Fruit fly (Drosophila melanogaster): Measurements from ENCODE around the gene CG15347.

The CG15347 gene

dm6 chrX:8481462-8481861 is 20.8 kb upstream of the CG15347 start, which contains the start of gene Cp38:
Cp38 (plus strand) TSS chrX:8481837.
- no peak for TF ChIP-seq CG17801 (GFP tag; optimal IDR thresholded peaks at IDR 0.05; ENCODE audit: partially characterized antibody)

- no peak for TF ChIP-seq CG17801 (GFP tag; optimal IDR thresholded peaks at IDR 0.05; ENCODE audit: partially characterized antibody)
Measured at dm6 chrX:8479031-8479568, 18.4 kb upstream of the CG15347 start, which contains the start of gene Cp36. Cp36 (plus strand) TSS chrX:8479319.

- no peak for TF ChIP-seq CG17801 (GFP tag; optimal IDR thresholded peaks at IDR 0.05; ENCODE audit: partially characterized antibody)
Measured at dm6 chrX:8476817-8477216, 16.1 kb upstream of the CG15347 start, which contains the start of gene Cp7Fc. Cp7Fc (plus strand) TSS chrX:8477117.

dm6 chrX:8475657-8476056 is 15.0 kb upstream of the CG15347 start:
- TF ChIP-seq CG17801 (GFP tag; optimal IDR thresholded peaks at IDR 0.05; ENCODE audit: partially characterized antibody): no peak

- no peak for TF ChIP-seq CG17801 (GFP tag; optimal IDR thresholded peaks at IDR 0.05; ENCODE audit: partially characterized antibody)
Measured at dm6 chrX:8473339-8473887, 12.7 kb upstream of the CG15347 start, which contains the start of gene Cp7Fb. Cp7Fb (plus strand) TSS chrX:8473837.

- no peak for TF ChIP-seq CG17801 (GFP tag; optimal IDR thresholded peaks at IDR 0.05; ENCODE audit: partially characterized antibody)
Measured at dm6 chrX:8470588-8470987, 9.9 kb upstream of the CG15347 start, which contains the start of gene Cp7Fa. Cp7Fa (plus strand) TSS chrX:8470888.

- TF ChIP-seq CG17801 (GFP tag; optimal IDR thresholded peaks at IDR 0.05; ENCODE audit: partially characterized antibody): no peak
Measured at dm6 chrX:8469606-8470005, 8.9 kb upstream of the CG15347 start.

- TF ChIP-seq CG17801 (GFP tag; optimal IDR thresholded peaks at IDR 0.05; ENCODE audit: partially characterized antibody): no peak
Measured at dm6 chrX:8468962-8469459, 8.3 kb upstream of the CG15347 start, which contains the start of gene CG12116. CG12116 (minus strand) TSS chrX:8469012.

- no peak for TF ChIP-seq CG17801 (GFP tag; optimal IDR thresholded peaks at IDR 0.05; ENCODE audit: partially characterized antibody)
Measured at dm6 chrX:8466729-8467215, 6.1 kb upstream of the CG15347 start.

dm6 chrX:8464378-8465036 is 3.8 kb upstream of the CG15347 start, which contains the start of gene Sptr:
Sptr (minus strand) TSS chrX:8464438.
- TF ChIP-seq CG17801 (GFP tag; optimal IDR thresholded peaks at IDR 0.05; ENCODE audit: partially characterized antibody): no peak

- no peak for TF ChIP-seq CG17801 (GFP tag; optimal IDR thresholded peaks at IDR 0.05; ENCODE audit: partially characterized antibody)
Measured at dm6 chrX:8461147-8461546, 449 bp upstream of the CG15347 start, which contains the start of gene Es2. Es2 (plus strand) TSS chrX:8461479.

dm6 chrX:8460232-8460631 is 466 bp downstream of the CG15347 start:
- no peak for TF ChIP-seq CG17801 (GFP tag; optimal IDR thresholded peaks at IDR 0.05; ENCODE audit: partially characterized antibody)

dm6 chrX:8459452-8460040 is 1.2 kb downstream of the CG15347 start:
- TF ChIP-seq CG17801 (GFP tag; optimal IDR thresholded peaks at IDR 0.05; ENCODE audit: partially characterized antibody): no peak

- no peak for TF ChIP-seq CG17801 (GFP tag; optimal IDR thresholded peaks at IDR 0.05; ENCODE audit: partially characterized antibody)
Measured at dm6 chrX:8457532-8457931, 3.2 kb downstream of the CG15347 start, which contains the start of gene CG32713. CG32713 (minus strand) TSS chrX:8457632.

dm6 chrX:8455019-8455555 is 5.6 kb downstream of the CG15347 start, which contains the start of gene org-1:
org-1 (minus strand) TSS chrX:8455069.
- TF ChIP-seq CG17801 (GFP tag; optimal IDR thresholded peaks at IDR 0.05; ENCODE audit: partially characterized antibody): peak; percentile 89
